Worm (Caenorhabditis elegans) whole organism, L2 larva: ENCODE data around the gene pid-5.

Source experiments
- ama-1 ChIP-seq: fragments of 150-350 bp; optimal IDR thresholded peaks from 2 replicates; lab custom pipeline; 2018; ENCODE audit warnings: inconsistent platforms
- elt-1 ChIP-seq: fragments of 150-350 bp; optimal IDR thresholded peaks from 2 replicates; lab custom pipeline; 2014; ENCODE audit warnings: missing biosample characterization, missing genetic modification characterization
- lin-11 ChIP-seq: fragments of 150-350 bp; sonication (generic microtip); optimal IDR thresholded peaks from 2 replicates; lab custom pipeline; 2014; ENCODE audit warnings: missing biosample characterization, missing genetic modification characterization, inconsistent platforms, mixed read lengths
- nhr-11 ChIP-seq: fragments of 150-350 bp; optimal IDR thresholded peaks from 2 replicates; lab custom pipeline; 2014; ENCODE audit warnings: missing biosample characterization, missing genetic modification characterization
- snpc-4 ChIP-seq: fragments of 150-350 bp; optimal IDR thresholded peaks from 2 replicates; lab custom pipeline; 2014; ENCODE audit warnings: missing biosample characterization, missing genetic modification characterization
- ztf-4 ChIP-seq: fragments of 150-350 bp; optimal IDR thresholded peaks from 2 replicates; lab custom pipeline; 2014; ENCODE audit warnings: missing biosample characterization, missing genetic modification characterization

ce11 chrV:4138688-4139087 lies 37.0 kb upstream of the pid-5 start, which contains the start of gene lgc-29:
- no peak for TF ChIP-seq lin-11 (tag; lab: Kevin White, UChicago)
- no peak for TF ChIP-seq ztf-4
- TF ChIP-seq snpc-4 (tag; lab: Kevin White, UChicago), result no peak
- no peak for TF ChIP-seq ama-1
- no peak for TF ChIP-seq elt-1 (tag; lab: Kevin White, UChicago)
- no peak for TF ChIP-seq nhr-11 (tag; lab: Kevin White, UChicago)
